Worm (Caenorhabditis elegans) whole organism, early embryonic: Measurements from ENCODE around the gene F19C7.8.

ENCODE experiments used
- aly-1 ChIP-seq: sonication (generic microtip); optimal IDR thresholded peaks from 2 replicates; lab custom pipeline; 2016; ENCODE audit warnings: missing genetic modification characterization, missing compliant biosample characterization
- ama-1 ChIP-seq: fragments of 150-350 bp; optimal IDR thresholded peaks from 2 replicates; lab custom pipeline; 2014
- hnd-1 ChIP-seq: sonication (generic microtip); optimal IDR thresholded peaks from 2 replicates; lab custom pipeline; 2016; ENCODE audit warnings: missing genetic modification characterization, missing compliant biosample characterization
- sea-1 ChIP-seq: fragments of 200-800 bp; sonication (Bioruptor generic); conservative IDR thresholded peaks from 2 replicates; pipeline ENCODE4 v1.3.6; 2022; ENCODE audit warnings: missing genetic modification characterization, missing compliant biosample characterization

DNA sequence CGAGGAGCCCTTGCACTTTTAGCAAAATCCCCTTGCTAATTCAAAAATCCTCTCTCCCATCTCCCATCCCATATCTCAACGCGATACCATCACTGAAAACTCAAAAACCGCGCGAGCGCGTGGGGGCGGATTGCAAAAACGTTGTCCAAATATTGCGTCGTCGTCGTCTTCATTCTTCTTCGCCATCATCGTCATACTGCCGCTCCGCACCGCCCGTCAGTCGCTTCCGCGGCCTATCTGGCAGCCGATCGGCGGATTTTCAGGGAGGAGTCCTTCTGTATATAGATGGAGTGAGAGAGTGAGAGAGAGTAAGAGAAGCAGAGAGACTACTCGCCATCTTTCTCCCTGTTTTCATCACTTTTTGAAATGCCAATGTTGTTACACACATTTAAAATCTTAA is 49.0 kb upstream of the F19C7.8 start:
- TF ChIP-seq sea-1 (GFP tag; lab: Robert Waterston, UW): no peak
- no peak for TF ChIP-seq aly-1
- no peak for TF ChIP-seq hnd-1
- TF ChIP-seq ama-1 (lab: Kevin White, UChicago): no peak
